Worm (Caenorhabditis elegans) whole organism, L2 larva: ENCODE measurements around the gene rpl-33.

Experiments
- C34F6.9 ChIP-seq: fragments of 150-350 bp; optimal IDR thresholded peaks from 2 replicates; lab custom pipeline; 2014; ENCODE audit warnings: missing biosample characterization, missing genetic modification characterization
- F13H6.1 ChIP-seq: sonication (generic microtip); optimal IDR thresholded peaks from 2 replicates; lab custom pipeline; 2016; ENCODE audit warnings: missing genetic modification characterization, missing compliant biosample characterization
- alr-1 ChIP-seq: fragments of 150-350 bp; optimal IDR thresholded peaks from 2 replicates; lab custom pipeline; 2014; ENCODE audit warnings: missing biosample characterization, missing genetic modification characterization
- blmp-1 ChIP-seq: sonication (generic microtip); optimal IDR thresholded peaks from 2 replicates; lab custom pipeline; 2017; ENCODE audit warnings: missing genetic modification characterization, mild to moderate bottlenecking, missing compliant biosample characterization, antibody characterized with exemption, moderate library complexity; ENCODE audit not compliant: insufficient read depth
- crh-2 ChIP-seq: sonication (generic microtip); optimal IDR thresholded peaks from 2 replicates; lab custom pipeline; 2017; ENCODE audit warnings: missing biosample characterization, missing genetic modification characterization
- dmd-4 ChIP-seq: sonication (generic microtip); optimal IDR thresholded peaks from 2 replicates; lab custom pipeline; 2017; ENCODE audit warnings: missing biosample characterization, missing genetic modification characterization
- elt-1 ChIP-seq: fragments of 150-350 bp; optimal IDR thresholded peaks from 2 replicates; lab custom pipeline; 2014; ENCODE audit warnings: missing biosample characterization, missing genetic modification characterization
- fos-1 ChIP-seq: fragments of 150-350 bp; optimal IDR thresholded peaks from 2 replicates; lab custom pipeline; 2014; ENCODE audit warnings: missing biosample characterization, missing genetic modification characterization
- gmeb-1 ChIP-seq: fragments of 150-350 bp; optimal IDR thresholded peaks from 2 replicates; lab custom pipeline; 2014; ENCODE audit warnings: missing biosample characterization, missing genetic modification characterization
- lin-11 ChIP-seq: fragments of 150-350 bp; sonication (generic microtip); optimal IDR thresholded peaks from 2 replicates; lab custom pipeline; 2014; ENCODE audit warnings: missing biosample characterization, missing genetic modification characterization, inconsistent platforms, mixed read lengths
- lin-13 ChIP-seq: fragments of 150-350 bp; optimal IDR thresholded peaks from 2 replicates; lab custom pipeline; 2014; ENCODE audit warnings: missing biosample characterization, missing genetic modification reagents, missing genetic modification characterization
- lin-39 ChIP-seq: fragments of 150-350 bp; optimal IDR thresholded peaks from 2 replicates; lab custom pipeline; 2014; ENCODE audit warnings: missing biosample characterization, missing genetic modification reagents, missing genetic modification characterization
- lsy-2 ChIP-seq, 2 experiments: fragments of 150-350 bp in 1 of 2; sonication (generic microtip) in 1 of 2; optimal IDR thresholded peaks; 2 replicates each; lab custom pipeline; 2014 to 2017; ENCODE audit warnings: missing biosample characterization in 2 of 2, missing genetic modification characterization in 2 of 2
- mbf-1 ChIP-seq: sonication (generic microtip); optimal IDR thresholded peaks from 2 replicates; lab custom pipeline; 2017; ENCODE audit warnings: missing biosample characterization, missing genetic modification characterization
- mdl-1 ChIP-seq, 2 experiments: fragments of 150-350 bp in 1 of 2; sonication (generic microtip) in 1 of 2; optimal IDR thresholded peaks; 2 replicates each; lab custom pipeline; 2017; ENCODE audit warnings: missing biosample characterization in 2 of 2, missing genetic modification characterization in 2 of 2
- nhr-10 ChIP-seq: sonication (generic microtip); optimal IDR thresholded peaks from 2 replicates; lab custom pipeline; 2017; ENCODE audit warnings: missing biosample characterization, missing genetic modification characterization
- nhr-11 ChIP-seq: fragments of 150-350 bp; optimal IDR thresholded peaks from 2 replicates; lab custom pipeline; 2014; ENCODE audit warnings: missing biosample characterization, missing genetic modification characterization
- nhr-12 ChIP-seq: fragments of 150-350 bp; optimal IDR thresholded peaks from 2 replicates; lab custom pipeline; 2014; ENCODE audit warnings: missing biosample characterization, missing genetic modification characterization
- nhr-129 ChIP-seq: fragments of 150-350 bp; optimal IDR thresholded peaks from 2 replicates; lab custom pipeline; 2014; ENCODE audit warnings: missing biosample characterization, missing genetic modification characterization
- nhr-21 ChIP-seq: fragments of 150-350 bp; optimal IDR thresholded peaks from 2 replicates; lab custom pipeline; 2014; ENCODE audit warnings: missing biosample characterization, missing genetic modification characterization
- nhr-23 ChIP-seq: fragments of 150-350 bp; optimal IDR thresholded peaks from 2 replicates; lab custom pipeline; 2014; ENCODE audit warnings: missing biosample characterization, missing genetic modification reagents, missing genetic modification characterization
- nhr-237 ChIP-seq: fragments of 150-350 bp; optimal IDR thresholded peaks from 2 replicates; lab custom pipeline; 2014; ENCODE audit warnings: missing biosample characterization, missing genetic modification characterization
- nhr-25 ChIP-seq: fragments of 150-350 bp; sonication (generic microtip); optimal IDR thresholded peaks from 3 replicates; lab custom pipeline; 2014; ENCODE audit warnings: missing biosample characterization, missing genetic modification characterization
- nhr-6 ChIP-seq: fragments of 150-350 bp; optimal IDR thresholded peaks from 2 replicates; lab custom pipeline; 2014; ENCODE audit warnings: missing biosample characterization, missing genetic modification characterization
- peb-1 ChIP-seq: fragments of 150-350 bp; optimal IDR thresholded peaks from 2 replicates; lab custom pipeline; 2014; ENCODE audit warnings: missing biosample characterization, missing genetic modification characterization
- sem-4 ChIP-seq: fragments of 150-350 bp; optimal IDR thresholded peaks from 2 replicates; lab custom pipeline; 2014; ENCODE audit warnings: missing biosample characterization, missing genetic modification reagents, missing genetic modification characterization
- skn-1 ChIP-seq: sonication (generic microtip); optimal IDR thresholded peaks from 2 replicates; lab custom pipeline; 2017; ENCODE audit warnings: missing biosample characterization, missing genetic modification characterization
- sma-3 ChIP-seq: sonication (generic microtip); optimal IDR thresholded peaks from 2 replicates; lab custom pipeline; 2016; ENCODE audit warnings: missing genetic modification reagents, missing genetic modification characterization, missing compliant biosample characterization
- sma-9 ChIP-seq, 2 experiments: fragments of 150-350 bp in 1 of 2; sonication (generic microtip) in 1 of 2; optimal IDR thresholded peaks; 2 replicates each; lab custom pipeline; 2014 to 2016; ENCODE audit warnings: missing genetic modification characterization in 2 of 2, mild to moderate bottlenecking in 1 of 2, missing biosample characterization in 1 of 2, missing compliant biosample characterization in 1 of 2, missing genetic modification reagents in 1 of 2, moderate library complexity in 1 of 2
- snpc-4 ChIP-seq: fragments of 150-350 bp; optimal IDR thresholded peaks from 2 replicates; lab custom pipeline; 2014; ENCODE audit warnings: missing biosample characterization, missing genetic modification characterization
- unc-55 ChIP-seq: fragments of 150-350 bp; sonication (generic microtip); optimal IDR thresholded peaks from 3 replicates; lab custom pipeline; 2014; ENCODE audit warnings: missing biosample characterization, missing genetic modification reagents, missing genetic modification characterization
- zag-1 ChIP-seq: fragments of 150-350 bp; optimal IDR thresholded peaks from 2 replicates; lab custom pipeline; 2014; ENCODE audit warnings: missing biosample characterization, missing genetic modification characterization
- ztf-1 ChIP-seq: fragments of 200-800 bp; sonication (Bioruptor generic); conservative IDR thresholded peaks from 2 replicates; pipeline ENCODE4 v1.3.6; 2022; ENCODE audit warnings: missing genetic modification characterization, missing compliant biosample characterization
- ztf-11 ChIP-seq: sonication (generic microtip); optimal IDR thresholded peaks from 2 replicates; lab custom pipeline; 2017; ENCODE audit warnings: missing biosample characterization, missing genetic modification characterization
- ztf-4 ChIP-seq: fragments of 150-350 bp; optimal IDR thresholded peaks from 2 replicates; lab custom pipeline; 2014; ENCODE audit warnings: missing biosample characterization, missing genetic modification characterization

rpl-33 gene

ce11 chrII:7111012-7111656 is 5.8 kb downstream of the rpl-33 start:
- TF ChIP-seq nhr-129 (tag; lab: Kevin White, UChicago), result peak; percentile 28
- TF ChIP-seq zag-1 (tag; lab: Kevin White, UChicago), result peak; percentile 21
- no peak for TF ChIP-seq nhr-237 (tag; lab: Kevin White, UChicago)
- peak; percentile 16 for TF ChIP-seq sem-4 (tag; lab: Kevin White, UChicago)
- TF ChIP-seq lsy-2 (tag; optimal IDR thresholded peaks at IDR 0.05; lab: Kevin White, UChicago), result peak in 1 of 2 experiments; percentile 35
- peak; percentile 58 for TF ChIP-seq C34F6.9 (tag; lab: Kevin White, UChicago)
- TF ChIP-seq nhr-10 (tag; lab: Kevin White, UChicago), result no peak
- TF ChIP-seq elt-1 (tag; lab: Kevin White, UChicago), result no peak
- peak; percentile 45 for TF ChIP-seq unc-55 (GFP tag; lab: Kevin White, UChicago)

- TF ChIP-seq mbf-1 (tag; lab: Kevin White, UChicago) (no peak), F13H6.1 (tag; lab: Kevin White, UChicago) (no peak), nhr-129 (tag; lab: Kevin White, UChicago) (peak; percentile 60), ztf-11 (tag; lab: Kevin White, UChicago) (no peak), nhr-12 (tag; lab: Kevin White, UChicago) (no peak), nhr-11 (tag; lab: Kevin White, UChicago) (no peak), sma-9 (GFP tag; optimal IDR thresholded peaks at IDR 0.05; lab: Kevin White, UChicago) (peak; percentile 26), sma-9 (tag; optimal IDR thresholded peaks at IDR 0.05; lab: Kevin White, UChicago) (no peak), crh-2 (peak; percentile 62), blmp-1 (tag; lab: Kevin White, UChicago) (no peak), lin-13 (GFP tag; lab: Kevin White, UChicago) (no peak), nhr-237 (tag; lab: Kevin White, UChicago) (no peak), nhr-6 (tag; lab: Kevin White, UChicago) (peak; percentile 24), gmeb-1 (no peak), ztf-1 (no peak), snpc-4 (peak; percentile 36), lsy-2 (tag; optimal IDR thresholded peaks at IDR 0.05; lab: Kevin White, UChicago) (peak; percentile 94 to 99), C34F6.9 (tag; lab: Kevin White, UChicago) (peak; percentile 66), sem-4 (tag; lab: Kevin White, UChicago) (peak; percentile 30)
These were observed 6.3 kb downstream of the rpl-33 start, which contains the start of gene F10E7.5 for ce11 chrII:7111657-7112049. Gene F10E7.5 (plus strand): TSS chrII:7111978.

- TF ChIP-seq lin-39 (tag; lab: Kevin White, UChicago) (no peak), nhr-129 (tag; lab: Kevin White, UChicago) (no peak)
These were observed 7.4 kb downstream of the rpl-33 start, which contains the start of gene F10E7.6 for ce11 chrII:7112780-7113179. Gene F10E7.6 (plus strand): TSS chrII:7113080.

- TF ChIP-seq ztf-1 (no peak), peb-1 (no peak), blmp-1 (tag; lab: Kevin White, UChicago) (no peak), nhr-25 (tag; lab: Kevin White, UChicago) (no peak), nhr-23 (no peak), sma-9 (GFP tag; optimal IDR thresholded peaks at IDR 0.05; lab: Kevin White, UChicago) (no peak), sma-9 (tag; optimal IDR thresholded peaks at IDR 0.05; lab: Kevin White, UChicago) (no peak), lin-11 (no peak)
These were observed 10.3 kb downstream of the rpl-33 start, which contains the start of gene cutl-5 for ce11 chrII:7115638-7116037. Gene cutl-5 (minus strand): TSS chrII:7115906.

ce11 chrII:7116350-7116749 is 11.0 kb downstream of the rpl-33 start, which contains the start of gene spon-1:
Gene spon-1 (plus strand): TSS chrII:7116557.
- TF ChIP-seq alr-1 (tag; lab: Kevin White, UChicago) (no peak), ztf-1 (no peak), blmp-1 (tag; lab: Kevin White, UChicago) (no peak), dmd-4 (no peak), ztf-4 (no peak), gmeb-1 (no peak), elt-1 (tag; lab: Kevin White, UChicago) (no peak), sma-9 (GFP tag; optimal IDR thresholded peaks at IDR 0.05; lab: Kevin White, UChicago) (no peak), sma-9 (tag; optimal IDR thresholded peaks at IDR 0.05; lab: Kevin White, UChicago) (no peak), skn-1 (tag; lab: Kevin White, UChicago) (no peak), nhr-10 (tag; lab: Kevin White, UChicago) (no peak), ztf-11 (tag; lab: Kevin White, UChicago) (no peak), lin-11 (no peak), mdl-1 (tag; optimal IDR thresholded peaks at IDR 0.05; lab: Kevin White, UChicago) (no peak), sma-3 (GFP tag; lab: Kevin White, UChicago) (no peak), fos-1 (tag; lab: Kevin White, UChicago) (no peak), zag-1 (tag; lab: Kevin White, UChicago) (no peak), nhr-11 (tag; lab: Kevin White, UChicago) (no peak), nhr-21 (tag; lab: Kevin White, UChicago) (no peak), lin-39 (tag; lab: Kevin White, UChicago) (no peak)
